Worm (Caenorhabditis elegans) whole organism, L1 larva: ENCODE results near the gene lido-6.
"Not testable (repeated sequence)": the region's sequence is repeated elsewhere in the genome, so short reads cannot be mapped to it uniquely, and the experiment has no call there.

ENCODE experiments used
- C04F5.9 ChIP-seq: sonication (generic microtip); optimal IDR thresholded peaks from 2 replicates; lab custom pipeline; 2016; ENCODE audit warnings: missing genetic modification characterization, missing compliant biosample characterization
- C16A3.4 ChIP-seq: fragments of 150-350 bp; optimal IDR thresholded peaks from 2 replicates; lab custom pipeline; 2014; ENCODE audit warnings: missing biosample characterization, missing genetic modification characterization
- alr-1 ChIP-seq: fragments of 200-800 bp; sonication (Bioruptor generic); optimal IDR thresholded peaks from 2 replicates; lab custom pipeline; 2018; ENCODE audit warnings: borderline replicate concordance, mild to moderate bottlenecking, missing genetic modification characterization, missing compliant biosample characterization
- ama-1 ChIP-seq: fragments of 150-350 bp; optimal IDR thresholded peaks from 2 replicates; lab custom pipeline; 2014
- ceh-63 ChIP-seq: fragments of 200-800 bp; sonication (Bioruptor generic); optimal IDR thresholded peaks from 2 replicates; lab custom pipeline; 2018; ENCODE audit warnings: mild to moderate bottlenecking, missing genetic modification characterization, missing compliant biosample characterization
- ceh-8 ChIP-seq: fragments of 200-800 bp; sonication (Bioruptor generic); optimal IDR thresholded peaks from 2 replicates; lab custom pipeline; 2018; ENCODE audit warnings: mild to moderate bottlenecking, missing genetic modification characterization, moderate library complexity, missing compliant biosample characterization
- ceh-82 ChIP-seq, 3 experiments: fragments of 150-350 bp in 1 of 3; sonication (generic microtip) in 2 of 3; optimal IDR thresholded peaks; 2 replicates each; lab custom pipeline; 2014 to 2017; ENCODE audit warnings: missing biosample characterization in 3 of 3, missing genetic modification characterization in 3 of 3
- ces-1 ChIP-seq: fragments of 150-350 bp; optimal IDR thresholded peaks from 2 replicates; lab custom pipeline; 2014; ENCODE audit warnings: missing biosample characterization, missing genetic modification reagents, missing genetic modification characterization
- efl-1 ChIP-seq, 4 experiments: fragments of 150-350 bp; optimal IDR thresholded peaks in 3 of 4; peaks in 1 of 4; 1 replicate in 1 of 4; 2 replicates in 3 of 4; lab custom pipeline; 2014; ENCODE audit warnings: missing biosample characterization in 2 of 4, missing genetic modification characterization in 2 of 4, missing genetic modification reagents in 2 of 4
- egl-13 ChIP-seq: sonication (generic microtip); optimal IDR thresholded peaks from 2 replicates; lab custom pipeline; 2016; ENCODE audit warnings: missing genotype, missing genetic modification reagents, missing genetic modification characterization, missing compliant biosample characterization
- ets-5 ChIP-seq: fragments of 200-800 bp; sonication (Bioruptor generic); IDR thresholded peaks from 2 replicates; pipeline ENCODE4 v1.3.6; 2022; ENCODE audit warnings: missing genetic modification characterization, missing compliant biosample characterization
- fkh-10 ChIP-seq: sonication (generic microtip); optimal IDR thresholded peaks from 2 replicates; lab custom pipeline; 2017; ENCODE audit warnings: missing biosample characterization, missing genetic modification reagents, missing genetic modification characterization
- hlh-17 ChIP-seq: fragments of 200-800 bp; sonication (Bioruptor generic); optimal IDR thresholded peaks from 2 replicates; lab custom pipeline; 2018; ENCODE audit warnings: missing genetic modification characterization, mild to moderate bottlenecking, missing compliant biosample characterization, moderate library complexity, borderline replicate concordance
- hlh-4 ChIP-seq: sonication (generic microtip); optimal IDR thresholded peaks from 2 replicates; lab custom pipeline; 2016; ENCODE audit warnings: mild to moderate bottlenecking, missing genetic modification characterization, missing compliant biosample characterization
- hpl-2 ChIP-seq: fragments of 150-350 bp; optimal IDR thresholded peaks from 2 replicates; lab custom pipeline; 2014; ENCODE audit warnings: missing biosample characterization, missing genetic modification reagents, missing genetic modification characterization
- irx-1 ChIP-seq: sonication (generic microtip); optimal IDR thresholded peaks from 2 replicates; lab custom pipeline; 2016; ENCODE audit warnings: missing genetic modification characterization, missing compliant biosample characterization
- lsy-2 ChIP-seq, 2 experiments: fragments of 150-350 bp; optimal IDR thresholded peaks; 2 replicates each; lab custom pipeline; 2014; ENCODE audit warnings: missing biosample characterization in 2 of 2, missing genetic modification characterization in 2 of 2
- mab-9 ChIP-seq: fragments of 200-800 bp; sonication (Bioruptor generic); IDR thresholded peaks from 2 replicates; pipeline ENCODE4 v1.3.6; 2022; ENCODE audit warnings: missing genetic modification reagents, missing genetic modification characterization, missing compliant biosample characterization
- mdl-1 ChIP-seq, 2 experiments: fragments of 150-350 bp; optimal IDR thresholded peaks; 2 replicates each; lab custom pipeline; 2014 to 2017; ENCODE audit warnings: missing biosample characterization in 2 of 2, missing genetic modification characterization in 2 of 2, inconsistent platforms in 1 of 2
- mep-1 ChIP-seq: fragments of 150-350 bp; optimal IDR thresholded peaks from 2 replicates; lab custom pipeline; 2014; ENCODE audit warnings: missing biosample characterization, missing genetic modification characterization
- nhr-237 ChIP-seq: fragments of 150-350 bp; optimal IDR thresholded peaks from 2 replicates; lab custom pipeline; 2014; ENCODE audit warnings: missing biosample characterization, missing genetic modification characterization
- nhr-47 ChIP-seq: sonication (generic microtip); optimal IDR thresholded peaks from 2 replicates; lab custom pipeline; 2016; ENCODE audit warnings: mild to moderate bottlenecking, missing genetic modification characterization, moderate library complexity, missing compliant biosample characterization
- nhr-84 ChIP-seq: sonication (generic microtip); optimal IDR thresholded peaks from 2 replicates; lab custom pipeline; 2017; ENCODE audit warnings: missing biosample characterization, missing genetic modification characterization
- nhr-85 ChIP-seq: sonication (generic microtip); peaks from one replicate; lab custom pipeline; 2016; ENCODE audit warnings: missing genetic modification characterization, inconsistent platforms, missing compliant biosample characterization
- pag-3 ChIP-seq: sonication (generic microtip); optimal IDR thresholded peaks from 2 replicates; lab custom pipeline; 2017; ENCODE audit warnings: missing genetic modification characterization, mild to moderate bottlenecking, missing compliant biosample characterization, antibody characterized with exemption, borderline replicate concordance; ENCODE audit not compliant: insufficient read depth
- pax-3 ChIP-seq: fragments of 200-800 bp; sonication (Bioruptor generic); optimal IDR thresholded peaks from 2 replicates; lab custom pipeline; 2018; ENCODE audit warnings: mild to moderate bottlenecking, missing genetic modification characterization, moderate library complexity, missing compliant biosample characterization
- snpc-4 ChIP-seq: fragments of 150-350 bp; optimal IDR thresholded peaks from 2 replicates; lab custom pipeline; 2014; ENCODE audit warnings: missing biosample characterization, missing genetic modification characterization
- sptf-1 ChIP-seq: fragments of 150-350 bp; optimal IDR thresholded peaks from 2 replicates; lab custom pipeline; 2014; ENCODE audit warnings: missing biosample characterization, missing genetic modification characterization
- tbx-2 ChIP-seq: sonication (generic microtip); optimal IDR thresholded peaks from 2 replicates; lab custom pipeline; 2016; ENCODE audit warnings: missing genetic modification characterization, missing compliant biosample characterization
- unc-30 ChIP-seq: sonication (generic microtip); optimal IDR thresholded peaks from 2 replicates; lab custom pipeline; 2017; ENCODE audit warnings: missing biosample characterization, missing genetic modification characterization
- vab-15 ChIP-seq: sonication (generic microtip); optimal IDR thresholded peaks from 2 replicates; lab custom pipeline; 2017; ENCODE audit warnings: missing genotype, mild to moderate bottlenecking, missing genetic modification characterization, missing compliant biosample characterization
- xbp-1 ChIP-seq: sonication (generic microtip); optimal IDR thresholded peaks from 2 replicates; lab custom pipeline; 2016; ENCODE audit warnings: missing genetic modification characterization, missing compliant biosample characterization
- zip-4 ChIP-seq: fragments of 200-800 bp; sonication (Bioruptor generic); optimal IDR thresholded peaks from 2 replicates; lab custom pipeline; 2018; ENCODE audit warnings: mild to moderate bottlenecking, missing genetic modification characterization, moderate library complexity, missing compliant biosample characterization
- ztf-4 ChIP-seq: fragments of 150-350 bp; optimal IDR thresholded peaks from 2 replicates; lab custom pipeline; 2014; ENCODE audit warnings: missing biosample characterization, missing genetic modification characterization

The lido-6 gene

DNA sequence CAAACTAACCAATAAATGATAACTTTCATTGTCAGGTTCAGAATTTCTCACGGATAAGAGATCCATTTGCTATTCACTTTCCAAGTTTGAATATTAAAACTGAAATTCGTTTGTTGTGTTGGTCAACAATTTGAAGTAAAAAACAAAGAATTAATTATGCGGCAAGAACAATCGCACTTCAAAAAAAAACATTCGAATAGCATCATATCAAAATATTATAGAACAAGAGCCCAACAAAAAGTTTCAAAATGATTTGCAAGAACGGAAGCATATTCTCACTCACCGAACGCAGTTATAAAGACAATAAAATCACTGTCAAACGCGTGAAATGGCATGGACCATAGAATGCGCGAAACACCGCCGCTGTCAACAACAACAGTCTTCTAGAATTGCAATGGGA lies 19.4 kb upstream of the lido-6 start, which contains the start of gene K09E3.7:
Gene K09E3.7, minus strand, starts transcription at position 101 of the 400 bp plus-strand sequence.
- TF ChIP-seq mab-9 (GFP tag; lab: Robert Waterston, UW): no peak
- no peak for TF ChIP-seq sptf-1 (tag; lab: Kevin White, UChicago)
- no peak for TF ChIP-seq pax-3 (tag; lab: Kevin White, UChicago)
- TF ChIP-seq mdl-1 (tag; optimal IDR thresholded peaks at IDR 0.05; lab: Kevin White, UChicago): no peak
- TF ChIP-seq, all 84 proteins: peak for 0

DNA sequence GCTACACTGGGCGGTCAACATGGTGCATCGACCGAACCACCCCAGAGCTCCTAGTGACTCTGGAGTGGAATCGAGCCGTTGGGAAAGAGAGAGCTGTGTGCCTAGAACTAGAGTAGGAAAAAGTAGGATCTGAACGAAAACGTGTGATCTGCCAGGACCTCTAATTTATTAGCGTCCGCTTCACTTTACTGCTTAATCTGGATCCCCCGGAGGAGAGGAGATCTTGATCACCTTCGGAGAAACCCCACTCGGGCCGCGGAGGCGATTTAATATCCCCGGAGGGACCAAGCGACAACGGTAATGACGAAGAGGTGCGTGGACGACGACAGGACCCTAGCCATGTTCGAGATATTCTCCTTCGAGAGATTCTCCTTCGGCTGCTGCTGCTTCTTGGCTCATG lies 2.4 kb upstream of the lido-6 start, which contains the start of gene K09E3.2:
Gene K09E3.2, plus strand, starts transcription at position 301 of the 400 bp plus-strand sequence.
- not testable (repeated sequence) for TF ChIP-seq alr-1 (tag; lab: Kevin White, UChicago); pax-3 (tag; lab: Kevin White, UChicago); zip-4 (GFP tag; lab: Kevin White, UChicago)

DNA sequence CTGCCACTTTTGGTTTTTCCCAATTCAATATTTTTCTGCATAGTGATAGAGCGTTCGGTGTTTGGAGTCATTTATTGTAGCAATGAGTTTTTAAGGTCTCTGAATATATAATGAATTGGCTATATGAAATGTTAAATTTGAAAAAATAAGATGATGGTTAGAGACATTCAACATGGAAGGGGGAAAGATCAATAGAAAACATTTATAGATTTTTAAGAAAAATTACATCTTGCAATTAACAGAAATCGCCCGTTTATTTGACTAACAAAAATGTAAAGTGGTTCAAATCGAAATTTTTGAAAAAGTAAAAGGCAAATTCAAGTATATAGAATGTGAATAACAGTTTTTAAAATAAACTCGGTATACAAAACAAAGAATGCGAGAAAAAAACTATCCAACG lies 4.4 kb downstream of the lido-6 start, which contains the start of gene lido-5:
Gene lido-5, minus strand, starts transcription at position 101 of the 400 bp plus-strand sequence.
- TF ChIP-seq nhr-85 (tag; lab: Kevin White, UChicago) (no peak), ceh-8 (no peak), ama-1 (no peak), nhr-47 (tag; lab: Kevin White, UChicago) (no peak), fkh-10 (no peak), xbp-1 (tag; lab: Kevin White, UChicago) (no peak), ets-5 (GFP tag; lab: Robert Waterston, UW) (no peak), efl-1 (optimal IDR thresholded peaks at IDR 0.05; lab: Kevin White, UChicago) (no peak), efl-1 (GFP tag; optimal IDR thresholded peaks at IDR 0.05 in 1 of 2; lab: Kevin White, UChicago) (no peak), ztf-4 (tag; lab: Kevin White, UChicago) (no peak), mdl-1 (tag; optimal IDR thresholded peaks at IDR 0.05; lab: Kevin White, UChicago) (no peak), ceh-82 (tag; optimal IDR thresholded peaks at IDR 0.05; lab: Kevin White, UChicago) (no peak), vab-15 (tag; lab: Kevin White, UChicago) (no peak), irx-1 (tag; lab: Kevin White, UChicago) (no peak), C16A3.4 (tag; lab: Kevin White, UChicago) (no peak), mep-1 (no peak), pag-3 (tag; lab: Kevin White, UChicago) (no peak), hpl-2 (GFP tag; lab: Kevin White, UChicago) (no peak)

DNA sequence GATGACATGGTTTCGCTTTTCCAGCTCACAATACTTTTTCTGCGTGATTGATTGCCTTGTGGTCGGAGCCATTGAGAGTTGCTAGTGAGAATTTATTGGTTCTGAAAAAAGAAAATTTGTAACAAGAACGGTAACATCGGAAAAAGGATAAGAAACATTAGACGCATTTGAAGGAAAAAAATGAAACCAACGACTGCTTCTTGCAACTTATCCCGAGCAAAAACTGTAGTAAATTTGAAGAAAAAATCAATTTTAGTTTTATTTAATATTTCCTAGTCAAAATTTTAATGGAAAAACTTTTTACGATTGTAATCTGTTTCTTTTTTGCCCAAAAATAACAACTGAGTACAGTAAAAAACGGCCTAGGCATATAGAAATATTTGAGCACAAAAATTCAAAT lies 7.3 kb downstream of the lido-6 start, which contains the start of gene lido-4:
Gene lido-4, minus strand, starts transcription at position 101 of the 400 bp plus-strand sequence.
- no peak for TF ChIP-seq zip-4 (GFP tag; lab: Kevin White, UChicago)
- no peak for TF ChIP-seq ces-1
- TF ChIP-seq ceh-8: no peak
- TF ChIP-seq, all 84 proteins: peak for 0

DNA sequence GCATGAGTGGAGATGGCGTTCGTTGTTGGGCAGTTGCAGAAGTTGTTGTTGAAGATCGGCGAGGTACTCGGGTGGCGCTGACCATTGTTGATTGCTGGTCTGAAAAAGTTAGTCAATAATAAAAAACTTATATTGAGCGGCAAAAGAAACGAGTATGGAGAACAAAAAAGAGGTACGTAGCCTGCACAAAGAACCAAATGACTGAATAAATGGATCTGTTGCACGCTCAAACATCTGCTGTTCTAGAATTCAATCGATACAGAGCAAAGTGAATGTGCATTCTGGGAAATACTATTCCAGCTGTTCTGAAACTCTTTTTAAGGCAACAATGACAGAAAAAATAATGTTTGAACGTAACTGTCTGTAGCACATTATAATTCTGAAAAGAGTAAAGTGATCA lies 14.3 kb downstream of the lido-6 start, which contains the start of gene lido-2:
Gene lido-2, minus strand, starts transcription at position 101 of the 400 bp plus-strand sequence.
- TF ChIP-seq unc-30 (tag; lab: Kevin White, UChicago): no peak
- no peak for TF ChIP-seq ceh-63
- TF ChIP-seq lsy-2 (tag; optimal IDR thresholded peaks at IDR 0.05; lab: Kevin White, UChicago): no peak
- no peak for TF ChIP-seq vab-15 (tag; lab: Kevin White, UChicago)
- no peak for TF ChIP-seq irx-1 (tag; lab: Kevin White, UChicago)
- no peak for TF ChIP-seq hlh-4 (tag; lab: Kevin White, UChicago)
- TF ChIP-seq mab-9 (GFP tag; lab: Robert Waterston, UW): no peak
- TF ChIP-seq tbx-2 (tag; lab: Kevin White, UChicago): no peak
- TF ChIP-seq egl-13 (tag; lab: Kevin White, UChicago): no peak
- no peak for TF ChIP-seq nhr-237
- no peak for TF ChIP-seq hlh-17 (GFP tag; lab: Kevin White, UChicago)
- no peak for TF ChIP-seq nhr-84 (tag; lab: Kevin White, UChicago)
- TF ChIP-seq ama-1: no peak
- no peak for TF ChIP-seq zip-4 (GFP tag; lab: Kevin White, UChicago)
- TF ChIP-seq C04F5.9 (tag; lab: Kevin White, UChicago): no peak
- no peak for TF ChIP-seq snpc-4 (tag; lab: Kevin White, UChicago)
